Fruit fly (Drosophila melanogaster) whole organism, embryonic: ENCODE results near the gene gogo.

Source experiments
- ATbp ChIP-seq: fragments of 200-800 bp; sonication (Bioruptor generic); optimal IDR thresholded peaks from 2 replicates; lab custom pipeline; 2017; ENCODE audit warnings: missing biosample characterization, mild to moderate bottlenecking, missing genetic modification characterization, missing genetic modification reagents
- Ada2b ChIP-seq: fragments of 200-800 bp; sonication (Bioruptor generic); IDR thresholded peaks from 2 replicates; pipeline ENCODE4 v1.3.6; 2022; ENCODE audit warnings: missing biosample characterization, missing genetic modification characterization
- CG10147 ChIP-seq: fragments of 200-800 bp; sonication (Bioruptor generic); optimal IDR thresholded peaks from 2 replicates; lab custom pipeline; 2019; ENCODE audit warnings: missing biosample characterization, mild to moderate bottlenecking, missing genetic modification characterization, moderate library complexity
- CG11723 ChIP-seq: fragments of 200-800 bp; sonication (Bioruptor generic); optimal IDR thresholded peaks from 2 replicates; lab custom pipeline; 2017; ENCODE audit warnings: missing biosample characterization, mild to moderate bottlenecking, missing genetic modification characterization
- CG13894 ChIP-seq: fragments of 200-800 bp; sonication (Bioruptor generic); optimal IDR thresholded peaks from 3 replicates; lab custom pipeline; 2018; ENCODE audit warnings: missing biosample characterization, mild to moderate bottlenecking, missing genetic modification characterization, moderate library complexity
- CG15479 ChIP-seq: fragments of 200-800 bp; sonication (Bioruptor generic); optimal IDR thresholded peaks from 3 replicates; lab custom pipeline; 2019; ENCODE audit warnings: missing biosample characterization, mild to moderate bottlenecking, missing genetic modification characterization, moderate library complexity
- CG16863 ChIP-seq: fragments of 200-800 bp; sonication (Bioruptor generic); optimal IDR thresholded peaks from 3 replicates; lab custom pipeline; 2016; ENCODE audit warnings: missing biosample characterization, missing genetic modification characterization
- CG17612 ChIP-seq: fragments of 200-800 bp; sonication (Bioruptor generic); IDR thresholded peaks from 2 replicates; pipeline ENCODE4 v1.3.6; 2022; ENCODE audit warnings: missing biosample characterization, missing genetic modification characterization
- CG18476 ChIP-seq: fragments of 200-800 bp; sonication (Bioruptor generic); optimal IDR thresholded peaks from 2 replicates; lab custom pipeline; 2016; ENCODE audit warnings: missing biosample characterization, mild to moderate bottlenecking, missing genetic modification characterization
- CG18599 ChIP-seq: fragments of 200-800 bp; sonication (Bioruptor generic); optimal IDR thresholded peaks from 3 replicates; lab custom pipeline; 2017; ENCODE audit warnings: missing biosample characterization, missing genetic modification characterization, mild to moderate bottlenecking, moderate library complexity, missing genetic modification reagents
- CG2120 ChIP-seq: fragments of 200-800 bp; sonication (Bioruptor generic); optimal IDR thresholded peaks from 3 replicates; lab custom pipeline; 2016; ENCODE audit warnings: missing biosample characterization, missing genetic modification characterization
- CG2199 ChIP-seq: fragments of 200-800 bp; sonication (Bioruptor generic); IDR thresholded peaks from 3 replicates; pipeline ENCODE4 v1.3.6; 2022; ENCODE audit warnings: missing biosample characterization, missing genetic modification characterization
- CG2678 ChIP-seq: fragments of 200-800 bp; sonication (Bioruptor generic); optimal IDR thresholded peaks from 3 replicates; lab custom pipeline; 2019; ENCODE audit warnings: missing biosample characterization, mild to moderate bottlenecking, missing genetic modification characterization, moderate library complexity
- CG31365 ChIP-seq: fragments of 200-800 bp; sonication (Bioruptor generic); optimal IDR thresholded peaks from 2 replicates; lab custom pipeline; 2018; ENCODE audit warnings: missing biosample characterization, mild to moderate bottlenecking, missing genetic modification characterization
- CG4328 ChIP-seq: fragments of 200-800 bp; sonication (Bioruptor generic); optimal IDR thresholded peaks from 3 replicates; lab custom pipeline; 2017; ENCODE audit warnings: missing biosample characterization, missing genetic modification reagents, missing genetic modification characterization
- CG4707 ChIP-seq: fragments of 200-800 bp; sonication (Bioruptor generic); optimal IDR thresholded peaks from 2 replicates; lab custom pipeline; 2018; ENCODE audit warnings: missing biosample characterization, mild to moderate bottlenecking, missing genetic modification characterization, moderate library complexity
- CG4854 ChIP-seq: fragments of 200-800 bp; sonication (Bioruptor generic); optimal IDR thresholded peaks from 2 replicates; lab custom pipeline; 2016; ENCODE audit warnings: missing biosample characterization, missing genetic modification characterization, inconsistent platforms
- CG6254 ChIP-seq: fragments of 200-800 bp; sonication (Bioruptor generic); optimal IDR thresholded peaks from 3 replicates; lab custom pipeline; 2017; ENCODE audit warnings: mild to moderate bottlenecking, missing biosample characterization, missing genetic modification reagents, missing genetic modification characterization
- CG6813 ChIP-seq: fragments of 200-800 bp; sonication (Bioruptor generic); optimal IDR thresholded peaks from 2 replicates; lab custom pipeline; 2017; ENCODE audit warnings: missing biosample characterization, missing genetic modification characterization, mild to moderate bottlenecking, moderate library complexity, missing genetic modification reagents
- CG7357 ChIP-seq: fragments of 200-800 bp; sonication (Bioruptor generic); IDR thresholded peaks from 3 replicates; pipeline ENCODE4 v1.3.6; 2022; ENCODE audit warnings: missing biosample characterization, missing genetic modification characterization
- CG8924 ChIP-seq: fragments of 200-800 bp; optimal IDR thresholded peaks from 3 replicates; lab custom pipeline; 2019; ENCODE audit warnings: missing biosample characterization, mild to moderate bottlenecking, missing genetic modification characterization, moderate library complexity
- Dip3 ChIP-seq: fragments of 200-800 bp; sonication (Bioruptor generic); optimal IDR thresholded peaks from 3 replicates; lab custom pipeline; 2016; ENCODE audit warnings: missing biosample characterization, missing genetic modification characterization
- HLH54F ChIP-seq: fragments of 200-800 bp; sonication (Bioruptor generic); optimal IDR thresholded peaks from 3 replicates; lab custom pipeline; 2016; ENCODE audit warnings: missing biosample characterization, missing genetic modification characterization
- MBD-R2 ChIP-seq: fragments of 200-800 bp; sonication (Bioruptor generic); IDR thresholded peaks from 2 replicates; pipeline ENCODE4 v1.3.6; 2022; ENCODE audit warnings: missing biosample characterization, missing genetic modification characterization
- Meics ChIP-seq: fragments of 200-800 bp; sonication (Bioruptor generic); optimal IDR thresholded peaks from 2 replicates; lab custom pipeline; 2017; ENCODE audit warnings: missing biosample characterization, mild to moderate bottlenecking, missing genetic modification characterization
- Pdp1 ChIP-seq, 2 experiments: fragments of 200-800 bp; sonication (Bioruptor generic); optimal IDR thresholded peaks; 3 replicates each; lab custom pipeline; 2016; ENCODE audit warnings: missing biosample characterization in 2 of 2, missing genetic modification characterization in 2 of 2, mild to moderate bottlenecking in 1 of 2, moderate library complexity in 1 of 2
- Rfx ChIP-seq: fragments of 200-800 bp; sonication (Bioruptor generic); IDR thresholded peaks from 2 replicates; pipeline ENCODE4 v1.3.6; 2022; ENCODE audit warnings: missing biosample characterization, missing genetic modification characterization
- TFAM ChIP-seq: fragments of 200-800 bp; sonication (Bioruptor generic); optimal IDR thresholded peaks from 2 replicates; lab custom pipeline; 2017; ENCODE audit warnings: missing biosample characterization, missing genetic modification characterization, inconsistent platforms
- bbx ChIP-seq: fragments of 200-800 bp; sonication (Bioruptor generic); IDR thresholded peaks from 2 replicates; pipeline ENCODE4 v1.3.6; 2022; ENCODE audit warnings: missing biosample characterization, missing genetic modification characterization; ENCODE audit not compliant: partially characterized antibody
- cad ChIP-seq: fragments of >200 bp; optimal IDR thresholded peaks from 2 replicates; lab custom pipeline; 2017; ENCODE audit warnings: missing biosample characterization, missing genetic modification characterization
- ci ChIP-seq: fragments of 200-800 bp; sonication (Bioruptor generic); IDR thresholded peaks from 3 replicates; pipeline ENCODE4 v1.3.6; 2022; ENCODE audit warnings: missing biosample characterization, missing genetic modification characterization
- cwo ChIP-seq: fragments of 200-800 bp; sonication (Bioruptor generic); optimal IDR thresholded peaks from 3 replicates; lab custom pipeline; 2017; ENCODE audit warnings: missing biosample characterization, missing genetic modification characterization, mild to moderate bottlenecking, moderate library complexity, missing genetic modification reagents
- en ChIP-seq: fragments of 200-800 bp; sonication (Bioruptor generic); optimal IDR thresholded peaks from 2 replicates; lab custom pipeline; 2016; ENCODE audit warnings: missing biosample characterization, missing genetic modification characterization
- gcm2 ChIP-seq: fragments of 200-800 bp; sonication (Bioruptor generic); optimal IDR thresholded peaks from 2 replicates; lab custom pipeline; 2016; ENCODE audit warnings: missing biosample characterization, missing genetic modification characterization
- grn ChIP-seq: fragments of 200-800 bp; sonication (Bioruptor generic); optimal IDR thresholded peaks from 3 replicates; lab custom pipeline; 2017; ENCODE audit warnings: missing biosample characterization, missing genetic modification characterization
- hbn ChIP-seq: fragments of 200-800 bp; sonication (Bioruptor generic); IDR thresholded peaks from 2 replicates; pipeline ENCODE4 v1.3.6; 2022; ENCODE audit warnings: missing biosample characterization, missing genetic modification characterization; ENCODE audit not compliant: partially characterized antibody
- hkb ChIP-seq, 2 experiments: fragments of 200-800 bp in 1 of 2; fragments of >200 bp in 1 of 2; sonication (Bioruptor generic) in 1 of 2; IDR thresholded peaks in 1 of 2; optimal IDR thresholded peaks in 1 of 2; 2 replicates each; pipeline versions ENCODE4 v1.3.6 to Lab custom; 2017 to 2022; ENCODE audit warnings: missing biosample characterization in 1 of 2, missing genetic modification characterization in 1 of 2
- mam ChIP-seq: fragments of 200-800 bp; sonication (Bioruptor generic); optimal IDR thresholded peaks from 3 replicates; lab custom pipeline; 2016; ENCODE audit warnings: missing biosample characterization, missing genetic modification characterization
- nau ChIP-seq: fragments of 200-800 bp; sonication (Bioruptor generic); optimal IDR thresholded peaks from 3 replicates; lab custom pipeline; 2017; ENCODE audit warnings: missing biosample characterization, mild to moderate bottlenecking, missing genetic modification characterization, missing genetic modification reagents
- oc ChIP-seq: fragments of 200-800 bp; sonication (Bioruptor generic); optimal IDR thresholded peaks from 2 replicates; lab custom pipeline; 2018; ENCODE audit warnings: missing biosample characterization, mild to moderate bottlenecking, missing genetic modification characterization, moderate library complexity
- otp ChIP-seq: fragments of 200-800 bp; sonication (Bioruptor generic); IDR thresholded peaks from 3 replicates; pipeline ENCODE4, ENCODE4 v1.3.6; 2022; ENCODE audit warnings: missing biosample characterization, missing genetic modification characterization
- pnt ChIP-seq: fragments of 200-800 bp; sonication (Bioruptor generic); optimal IDR thresholded peaks from 3 replicates; lab custom pipeline; 2016; ENCODE audit warnings: missing biosample characterization, missing genetic modification characterization
- pros ChIP-seq: fragments of 200-800 bp; sonication (Bioruptor generic); optimal IDR thresholded peaks from 3 replicates; lab custom pipeline; 2019; ENCODE audit warnings: missing biosample characterization, mild to moderate bottlenecking, missing genetic modification characterization, moderate library complexity
- ranshi ChIP-seq: fragments of 200-800 bp; sonication (Bioruptor generic); IDR thresholded peaks from 2 replicates; pipeline ENCODE4 v1.3.6; 2022; ENCODE audit warnings: missing biosample characterization, missing genetic modification characterization
- ssp ChIP-seq: fragments of 200-800 bp; sonication (Bioruptor generic); IDR thresholded peaks from 2 replicates; pipeline ENCODE4 v1.3.6; 2022; ENCODE audit warnings: missing biosample characterization, missing genetic modification characterization
- tap ChIP-seq: fragments of 200-800 bp; optimal IDR thresholded peaks from 3 replicates; lab custom pipeline; 2019; ENCODE audit warnings: missing biosample characterization, mild to moderate bottlenecking, missing genetic modification characterization, moderate library complexity
- tin ChIP-seq: fragments of 200-800 bp; sonication (Bioruptor generic); optimal IDR thresholded peaks from 3 replicates; lab custom pipeline; 2016; ENCODE audit warnings: missing biosample characterization, missing genetic modification characterization
- tio ChIP-seq: fragments of 200-800 bp; sonication (Bioruptor generic); optimal IDR thresholded peaks from 2 replicates; lab custom pipeline; 2017; ENCODE audit warnings: missing biosample characterization, missing genetic modification characterization, inconsistent platforms
- ttk ChIP-seq: fragments of 200-800 bp; sonication (Bioruptor generic); IDR thresholded peaks from 2 replicates; pipeline ENCODE4 v2.1.2; 2022; ENCODE audit warnings: missing biosample characterization, missing genetic modification characterization
- vvl ChIP-seq: fragments of 200-800 bp; sonication (Bioruptor generic); IDR thresholded peaks from 2 replicates; pipeline ENCODE4 v1.3.6; 2022; ENCODE audit warnings: missing biosample characterization, missing genetic modification characterization

Gene gogo

dm6 chr3L:20276615-20277014, 18.3 kb downstream of the gogo start (continued):
- TF ChIP-seq CG2678 (peak; percentile 71), CG31365 (no peak), ranshi (GFP tag; lab: Robert Waterston, UW) (peak; percentile 54; the same call in 1 of the 2 replicates), cwo (GFP tag; lab: Kevin White, UChicago) (peak; percentile 63), CG13894 (tag; lab: Kevin White, UChicago) (peak; percentile 25), Pdp1 (GFP tag; optimal IDR thresholded peaks at IDR 0.05; lab: Kevin White, UChicago) (peak in 1 of 2 experiments; percentile 49), Meics (GFP tag; lab: Kevin White, UChicago) (peak; percentile 74), cad (no peak), CG15479 (GFP tag; lab: Kevin White, UChicago) (no peak), grn (GFP tag; lab: Kevin White, UChicago) (no peak), CG10147 (GFP tag; lab: Kevin White, UChicago) (peak; percentile 7), CG11723 (GFP tag; lab: Kevin White, UChicago) (no peak), Rfx (GFP tag; lab: Robert Waterston, UW) (peak; percentile 52), CG18476 (GFP tag; lab: Kevin White, UChicago) (peak; percentile 37), CG4854 (GFP tag; lab: Kevin White, UChicago) (peak; percentile 30), Dip3 (GFP tag; lab: Kevin White, UChicago) (no peak), nau (GFP tag; lab: Kevin White, UChicago) (peak; percentile 29), tio (GFP tag; lab: Kevin White, UChicago) (peak; percentile 30), CG4328 (GFP tag; lab: Kevin White, UChicago) (no peak), CG2120 (GFP tag; lab: Kevin White, UChicago) (peak; percentile 60), pros (GFP tag; lab: Kevin White, UChicago) (no peak), bbx (no peak), ci (peak; percentile 44; the same call in 1 of the 3 replicates), CG16863 (GFP tag; lab: Kevin White, UChicago) (no peak), CG6254 (peak; percentile 11), CG18599 (GFP tag; lab: Kevin White, UChicago) (peak; percentile 79), CG8924 (tag; lab: Kevin White, UChicago) (peak; percentile 30), TFAM (no peak), HLH54F (GFP tag; lab: Kevin White, UChicago) (peak; percentile 20), hbn (no peak), Ada2b (GFP tag; lab: Robert Waterston, UW) (peak; percentile 45), CG17612 (GFP tag; lab: Robert Waterston, UW) (no peak), ssp (GFP tag; lab: Robert Waterston, UW) (no peak; the same call in 1 of the 2 replicates), otp (GFP tag; lab: Robert Waterston, UW) (no peak), CG4707 (GFP tag; lab: Kevin White, UChicago) (no peak), ATbp (GFP tag; lab: Kevin White, UChicago) (peak; percentile 51), gcm2 (GFP tag; lab: Kevin White, UChicago) (no peak), tap (tag; lab: Kevin White, UChicago) (peak; percentile 17), CG2199 (GFP tag; lab: Robert Waterston, UW) (no peak), CG6813 (GFP tag; lab: Kevin White, UChicago) (peak; percentile 4), tin (peak; percentile 28), hkb (optimal IDR thresholded peaks at IDR 0.05; lab: Kevin White, UChicago) (no peak), hkb (GFP tag; IDR thresholded peaks at IDR 0.05; lab: Robert Waterston, UW) (peak; percentile 69; the same call in 1 of the 2 replicates), CG7357 (GFP tag; lab: Robert Waterston, UW) (no peak), en (GFP tag; lab: Kevin White, UChicago) (peak; percentile 20), pnt (GFP tag; lab: Kevin White, UChicago) (peak; percentile 62), ttk (GFP tag; lab: Robert Waterston, UW) (peak; percentile 45; the same call in 1 of the 2 replicates), vvl (GFP tag; lab: Robert Waterston, UW) (0 out of 2 replicates have a peak, but pooled peaks have one; percentile 20), MBD-R2 (GFP tag; lab: Robert Waterston, UW) (no peak), mam (GFP tag; lab: Kevin White, UChicago) (peak; percentile 40), oc (tag; lab: Kevin White, UChicago) (no peak)
